Fruit fly (Drosophila melanogaster) whole organism, pupa: ENCODE results near the gene CG14210.

Source experiments
- CG10348 ChIP-seq: fragments of 200-800 bp; sonication (Bioruptor generic); IDR thresholded peaks from 2 replicates; pipeline ENCODE4 v1.3.6; 2022; ENCODE audit warnings: missing biosample characterization, missing genetic modification characterization
- CG12605 ChIP-seq: fragments of 200-800 bp; sonication (Bioruptor generic); IDR thresholded peaks from 2 replicates; pipeline ENCODE4 v1.3.6; 2022; ENCODE audit warnings: missing biosample characterization, missing genetic modification characterization
- CG4496 ChIP-seq: fragments of 200-800 bp; sonication (Bioruptor generic); IDR thresholded peaks from 3 replicates; pipeline ENCODE4 v1.3.6; 2022; ENCODE audit warnings: missing biosample characterization, missing genetic modification characterization
- CG8159 ChIP-seq: fragments of 200-800 bp; sonication (Bioruptor generic); optimal IDR thresholded peaks from 3 replicates; lab custom pipeline; 2018; ENCODE audit warnings: missing biosample characterization, mild to moderate bottlenecking, missing genetic modification characterization, moderate library complexity
- Ets98B ChIP-seq: fragments of 200-800 bp; sonication (Bioruptor generic); IDR thresholded peaks from 2 replicates; pipeline ENCODE4 v1.3.6; 2022; ENCODE audit warnings: missing biosample characterization, missing genetic modification characterization
- fd96Ca ChIP-seq: fragments of 200-800 bp; sonication (Bioruptor generic); IDR thresholded peaks from 3 replicates; pipeline ENCODE4 v1.3.6; 2022; ENCODE audit warnings: missing biosample characterization, missing genetic modification characterization
- rn ChIP-seq: fragments of 200-800 bp; sonication (Bioruptor generic); IDR thresholded peaks from 2 replicates; pipeline ENCODE4 v1.3.6; 2022; ENCODE audit warnings: missing biosample characterization, missing genetic modification characterization

- no peak for TF ChIP-seq CG12605 (GFP tag; lab: Robert Waterston, UW)
- no peak for TF ChIP-seq Ets98B
- no peak for TF ChIP-seq CG10348 (GFP tag; lab: Robert Waterston, UW)
- no peak for TF ChIP-seq rn (GFP tag; lab: Robert Waterston, UW)
- no peak for TF ChIP-seq fd96Ca
- no peak for TF ChIP-seq CG8159 (tag; lab: Kevin White, UChicago)
- TF ChIP-seq CG4496 (GFP tag; lab: Robert Waterston, UW), result no peak
Measured at dm6 chrX:19622924-19623323, 6.9 kb downstream of the CG14210 start, which contains the start of the genes Naa20A and MKP-4.
